Worm (Caenorhabditis elegans) whole organism, midembryonic: ENCODE measurements around the gene ZK899.5.

Source experiments
- T22C8.4 ChIP-seq: fragments of 200-800 bp; sonication (Bioruptor generic); IDR thresholded peaks from 2 replicates; pipeline ENCODE4 v1.3.6; 2022; ENCODE audit warnings: missing genetic modification characterization, missing compliant biosample characterization
- cog-1 ChIP-seq: sonication (generic microtip); optimal IDR thresholded peaks from 2 replicates; lab custom pipeline; 2016; ENCODE audit warnings: missing genetic modification characterization, missing compliant biosample characterization
- flt-1 ChIP-seq: fragments of 200-800 bp; sonication (Bioruptor generic); IDR thresholded peaks from 2 replicates; pipeline ENCODE4 v1.3.6; 2022; ENCODE audit warnings: missing genetic modification characterization, missing compliant biosample characterization
- klf-2 ChIP-seq: fragments of 200-800 bp; sonication (Bioruptor generic); conservative IDR thresholded peaks from 2 replicates; pipeline ENCODE4 v1.3.6; 2022; ENCODE audit warnings: missing genetic modification reagents, missing genetic modification characterization, missing compliant biosample characterization
- med-1 ChIP-seq: sonication (generic microtip); optimal IDR thresholded peaks from 2 replicates; lab custom pipeline; 2017; ENCODE audit warnings: missing genetic modification characterization, mild to moderate bottlenecking, missing compliant biosample characterization, antibody characterized with exemption, missing genetic modification reagents; ENCODE audit not compliant: insufficient read depth
- ref-1 ChIP-seq: fragments of 200-800 bp; sonication (Bioruptor generic); conservative IDR thresholded peaks from 2 replicates; pipeline ENCODE4 v1.3.6; 2022; ENCODE audit warnings: missing genetic modification reagents, missing genetic modification characterization, missing compliant biosample characterization
- tab-1 ChIP-seq: fragments of 200-800 bp; sonication (Bioruptor generic); IDR thresholded peaks from 2 replicates; pipeline ENCODE4 v1.3.6; 2022; ENCODE audit warnings: missing genetic modification characterization, missing compliant biosample characterization
- ztf-23 ChIP-seq: fragments of 200-800 bp; sonication (Bioruptor generic); IDR thresholded peaks from 2 replicates; pipeline ENCODE4 v1.3.6; 2022; ENCODE audit warnings: missing genetic modification reagents, missing genetic modification characterization, missing compliant biosample characterization
- ztf-29 ChIP-seq: fragments of 200-800 bp; sonication (Bioruptor generic); IDR thresholded peaks from 2 replicates; pipeline ENCODE4 v1.3.6; 2022; ENCODE audit warnings: missing genetic modification reagents, missing genetic modification characterization, missing compliant biosample characterization

Gene ZK899.5

DNA sequence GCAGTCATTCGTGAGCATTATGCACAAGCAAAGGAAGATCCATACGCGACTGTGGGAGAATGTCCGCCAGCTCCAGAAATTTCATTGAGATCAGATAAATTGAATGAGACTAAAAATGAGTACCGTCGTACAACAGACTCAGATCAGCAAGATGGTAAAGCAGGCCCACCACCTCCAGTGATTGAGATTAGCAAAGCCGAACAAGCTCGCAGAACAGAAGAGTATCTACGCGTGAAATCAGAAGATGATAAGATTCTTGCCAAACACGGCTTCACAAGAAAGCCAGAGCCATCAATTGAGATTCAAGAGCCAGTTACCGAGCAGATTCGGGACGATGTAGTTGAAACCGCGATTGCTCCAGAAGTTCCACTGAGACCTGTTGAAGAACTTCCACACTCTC is 42.8 kb downstream of the ZK899.5 start:
- TF ChIP-seq ref-1 (GFP tag; lab: Robert Waterston, UW): no peak
- no peak for TF ChIP-seq T22C8.4
- TF ChIP-seq cog-1 (tag; lab: Kevin White, UChicago): no peak
- no peak for TF ChIP-seq klf-2 (GFP tag; lab: Robert Waterston, UW)

ce11 chrX:9417326-9417725 is 43.4 kb downstream of the ZK899.5 start:
- TF ChIP-seq flt-1 (GFP tag; lab: Robert Waterston, UW) (no peak), T22C8.4 (no peak), tab-1 (GFP tag; lab: Robert Waterston, UW) (no peak), ztf-23 (no peak), cog-1 (tag; lab: Kevin White, UChicago) (no peak), ztf-29 (no peak), klf-2 (GFP tag; lab: Robert Waterston, UW) (no peak), ref-1 (GFP tag; lab: Robert Waterston, UW) (no peak), med-1 (GFP tag; lab: Kevin White, UChicago) (no peak)

- TF ChIP-seq ref-1 (GFP tag; lab: Robert Waterston, UW): no peak
- no peak for TF ChIP-seq klf-2 (GFP tag; lab: Robert Waterston, UW)
- TF ChIP-seq flt-1 (GFP tag; lab: Robert Waterston, UW): no peak
- no peak for TF ChIP-seq cog-1 (tag; lab: Kevin White, UChicago)
- no peak for TF ChIP-seq T22C8.4
- TF ChIP-seq ztf-23: no peak
- TF ChIP-seq ztf-29: no peak
- TF ChIP-seq med-1 (GFP tag; lab: Kevin White, UChicago): no peak
- no peak for TF ChIP-seq tab-1 (GFP tag; lab: Robert Waterston, UW)
Measured at ce11 chrX:9411675-9412074, 49.1 kb downstream of the ZK899.5 start.

- no peak for TF ChIP-seq flt-1 (GFP tag; lab: Robert Waterston, UW)
- no peak for TF ChIP-seq cog-1 (tag; lab: Kevin White, UChicago)
- no peak for TF ChIP-seq klf-2 (GFP tag; lab: Robert Waterston, UW)
- TF ChIP-seq ref-1 (GFP tag; lab: Robert Waterston, UW): no peak
- no peak for TF ChIP-seq tab-1 (GFP tag; lab: Robert Waterston, UW)
- TF ChIP-seq T22C8.4: no peak
- no peak for TF ChIP-seq med-1 (GFP tag; lab: Kevin White, UChicago)
- no peak for TF ChIP-seq ztf-29
- no peak for TF ChIP-seq ztf-23
Measured at ce11 chrX:9410747-9411146, 50.0 kb downstream of the ZK899.5 start.
